Worm (Caenorhabditis elegans): ENCODE results near the gene nlp-20.

The nlp-20 gene

ce11 chrIV:7642971-7643370 lies at the start of gene nlp-20:
Gene nlp-20, minus strand, starts transcription at chrIV:7643071.
- TF ChIP-seq nhr-10 (tag; optimal IDR thresholded peaks at IDR 0.05) (no peak), sem-4 (tag; optimal IDR thresholded peaks at IDR 0.05) (peak; percentile 71)

ce11 chrIV:7692451-7692850 lies 49.6 kb upstream of the nlp-20 start:
- TF ChIP-seq ztf-1 (GFP tag; conservative IDR thresholded peaks at IDR 0.05) (no peak), lsy-2 (tag; optimal IDR thresholded peaks at IDR 0.05) (no peak), nhr-6 (tag; optimal IDR thresholded peaks at IDR 0.05) (no peak), mab-5 (tag; optimal IDR thresholded peaks at IDR 0.05) (no peak), aly-2 (tag; optimal IDR thresholded peaks at IDR 0.05) (no peak), fos-1 (tag; optimal IDR thresholded peaks at IDR 0.05) (no peak), lin-13 (GFP tag; optimal IDR thresholded peaks at IDR 0.05) (no peak), sem-4 (tag; optimal IDR thresholded peaks at IDR 0.05) (no peak), ZK546.5 (tag; optimal IDR thresholded peaks at IDR 0.05) (no peak), lin-11 (tag; optimal IDR thresholded peaks at IDR 0.05) (no peak), zag-1 (tag; optimal IDR thresholded peaks at IDR 0.05) (no peak), peb-1 (tag; optimal IDR thresholded peaks at IDR 0.05) (no peak)

ce11 chrIV:7689326-7689725 lies 46.5 kb upstream of the nlp-20 start:
- TF ChIP-seq sma-9 (GFP tag; optimal IDR thresholded peaks at IDR 0.05): peak; percentile 17
- TF ChIP-seq sma-9 (tag; optimal IDR thresholded peaks at IDR 0.05): no peak
- peak; percentile 30 for TF ChIP-seq crh-2 (tag; optimal IDR thresholded peaks at IDR 0.05)
- no peak for TF ChIP-seq ZK546.5 (tag; optimal IDR thresholded peaks at IDR 0.05)
- TF ChIP-seq fos-1 (tag; optimal IDR thresholded peaks at IDR 0.05): peak; percentile 73
- TF ChIP-seq nhr-77 (tag; optimal IDR thresholded peaks at IDR 0.05): no peak
- TF ChIP-seq nhr-129 (tag; optimal IDR thresholded peaks at IDR 0.05): peak; percentile 75

- TF ChIP-seq sma-9 (GFP tag; optimal IDR thresholded peaks at IDR 0.05): peak; percentile 18
- TF ChIP-seq sma-9 (tag; optimal IDR thresholded peaks at IDR 0.05): no peak
- peak; percentile 55 for TF ChIP-seq fos-1 (tag; optimal IDR thresholded peaks at IDR 0.05)
- TF ChIP-seq nhr-237 (tag; optimal IDR thresholded peaks at IDR 0.05): no peak
- TF ChIP-seq F13H6.1 (tag; optimal IDR thresholded peaks at IDR 0.05): peak; percentile 10
- TF ChIP-seq mab-5 (tag; optimal IDR thresholded peaks at IDR 0.05): no peak
- peak; percentile 55 for TF ChIP-seq crh-2 (tag; optimal IDR thresholded peaks at IDR 0.05)
Observed at ce11 chrIV:7679120-7679519, 36.2 kb upstream of the nlp-20 start.

- TF ChIP-seq sem-4 (tag; optimal IDR thresholded peaks at IDR 0.05) (no peak), nhr-10 (tag; optimal IDR thresholded peaks at IDR 0.05) (no peak), ztf-4 (tag; optimal IDR thresholded peaks at IDR 0.05) (no peak), ztf-1 (GFP tag; conservative IDR thresholded peaks at IDR 0.05) (no peak), ama-1 (optimal IDR thresholded peaks at IDR 0.05) (no peak), nhr-12 (tag; optimal IDR thresholded peaks at IDR 0.05) (no peak), peb-1 (tag; optimal IDR thresholded peaks at IDR 0.05) (no peak), ceh-82 (tag; optimal IDR thresholded peaks at IDR 0.05) (no peak), gmeb-1 (tag; optimal IDR thresholded peaks at IDR 0.05) (no peak), nhr-23 (tag; optimal IDR thresholded peaks at IDR 0.05) (no peak), F13H6.1 (tag; optimal IDR thresholded peaks at IDR 0.05) (no peak), lin-39 (tag; optimal IDR thresholded peaks at IDR 0.05) (no peak), nhr-77 (tag; optimal IDR thresholded peaks at IDR 0.05) (no peak), alr-1 (tag; optimal IDR thresholded peaks at IDR 0.05) (no peak), Y55F3AM.14 (GFP tag; optimal IDR thresholded peaks at IDR 0.05) (no peak), lsy-2 (tag; optimal IDR thresholded peaks at IDR 0.05) (no peak), ztf-11 (tag; optimal IDR thresholded peaks at IDR 0.05) (no peak), dmd-4 (tag; optimal IDR thresholded peaks at IDR 0.05) (no peak), blmp-1 (tag; optimal IDR thresholded peaks at IDR 0.05; ENCODE audit: insufficient read depth) (no peak), nhr-21 (tag; optimal IDR thresholded peaks at IDR 0.05) (no peak)
Observed at ce11 chrIV:7674874-7675273, 32.0 kb upstream of the nlp-20 start, which contains the start of gene itr-1. Gene itr-1, plus strand, starts transcription at chrIV:7675174.

- TF ChIP-seq alr-1 (tag; optimal IDR thresholded peaks at IDR 0.05): no peak
- no peak for TF ChIP-seq zag-1 (tag; optimal IDR thresholded peaks at IDR 0.05)
- no peak for TF ChIP-seq lsy-2 (tag; optimal IDR thresholded peaks at IDR 0.05)
- TF ChIP-seq dmd-4 (tag; optimal IDR thresholded peaks at IDR 0.05): no peak
- no peak for TF ChIP-seq nhr-129 (tag; optimal IDR thresholded peaks at IDR 0.05)
- no peak for TF ChIP-seq lin-39 (tag; optimal IDR thresholded peaks at IDR 0.05)
- TF ChIP-seq lin-11 (tag; optimal IDR thresholded peaks at IDR 0.05): no peak
- no peak for TF ChIP-seq lin-13 (GFP tag; optimal IDR thresholded peaks at IDR 0.05)
- TF ChIP-seq Y55F3AM.14 (GFP tag; optimal IDR thresholded peaks at IDR 0.05): no peak
- TF ChIP-seq ZK546.5 (tag; optimal IDR thresholded peaks at IDR 0.05): no peak
- TF ChIP-seq aly-2 (tag; optimal IDR thresholded peaks at IDR 0.05): no peak
- no peak for TF ChIP-seq nhr-25 (tag; optimal IDR thresholded peaks at IDR 0.05)
- no peak for TF ChIP-seq skn-1 (tag; optimal IDR thresholded peaks at IDR 0.05)
- TF ChIP-seq fos-1 (tag; optimal IDR thresholded peaks at IDR 0.05): no peak
- TF ChIP-seq peb-1 (tag; optimal IDR thresholded peaks at IDR 0.05): no peak
- TF ChIP-seq F13H6.1 (tag; optimal IDR thresholded peaks at IDR 0.05): no peak
Observed at ce11 chrIV:7672872-7673271, 30.0 kb upstream of the nlp-20 start, which contains the start of gene C08G9.2. Gene C08G9.2, minus strand, starts transcription at chrIV:7672972.

Measured in whole organism, L2 larva.